Worm (Caenorhabditis elegans) whole organism, L4 larva: Measurements from ENCODE around the gene tag-77.

Source experiments
- F10B5.3 ChIP-seq: sonication (generic microtip); optimal IDR thresholded peaks from 2 replicates; lab custom pipeline; 2016; ENCODE audit warnings: mild to moderate bottlenecking, missing genetic modification characterization, missing compliant biosample characterization
- F26F4.8 ChIP-seq: fragments of 200-800 bp; sonication (Bioruptor generic); conservative IDR thresholded peaks from 2 replicates; pipeline ENCODE4 v1.3.6; 2022; ENCODE audit warnings: missing genetic modification characterization, missing compliant biosample characterization
- R02D3.7 ChIP-seq: fragments of 150-350 bp; sonication (generic microtip); optimal IDR thresholded peaks from 3 replicates; lab custom pipeline; 2014; ENCODE audit warnings: missing biosample characterization, missing genetic modification characterization
- T26A8.4 ChIP-seq: fragments of 200-800 bp; sonication (Bioruptor generic); IDR thresholded peaks from 2 replicates; pipeline ENCODE4 v1.3.6; 2022; ENCODE audit warnings: missing genetic modification characterization, missing compliant biosample characterization
- Y105C5A.15 ChIP-seq: fragments of 200-800 bp; sonication (Bioruptor generic); IDR thresholded peaks from 2 replicates; pipeline ENCODE4 v1.3.6; 2022; ENCODE audit warnings: missing genetic modification characterization, missing compliant biosample characterization
- Y5F2A.4 ChIP-seq: fragments of 200-800 bp; sonication (Bioruptor generic); optimal IDR thresholded peaks from 2 replicates; lab custom pipeline; 2018; ENCODE audit warnings: mild to moderate bottlenecking, missing genetic modification characterization, missing compliant biosample characterization
- ZK337.2 ChIP-seq: fragments of 200-800 bp; sonication (Bioruptor generic); IDR thresholded peaks from 2 replicates; pipeline ENCODE4 v1.3.6; 2022; ENCODE audit warnings: missing genetic modification reagents, missing genetic modification characterization, missing compliant biosample characterization
- ceh-62 ChIP-seq: sonication (generic microtip); optimal IDR thresholded peaks from 2 replicates; lab custom pipeline; 2017; ENCODE audit warnings: missing biosample characterization, missing genetic modification characterization
- ces-1 ChIP-seq: fragments of 150-350 bp; sonication (generic microtip); optimal IDR thresholded peaks from 4 replicates; lab custom pipeline; 2014; ENCODE audit warnings: missing biosample characterization, missing genetic modification reagents, missing genetic modification characterization
- cey-2 ChIP-seq: sonication (generic microtip); optimal IDR thresholded peaks from 3 replicates; lab custom pipeline; 2017; ENCODE audit warnings: missing genetic modification characterization, mild to moderate bottlenecking, missing compliant biosample characterization, antibody characterized with exemption, borderline replicate concordance; ENCODE audit not compliant: insufficient read depth
- ctbp-1 ChIP-seq: fragments of 200-800 bp; sonication (Bioruptor generic); IDR thresholded peaks from 2 replicates; pipeline ENCODE4 v1.3.6; 2022; ENCODE audit warnings: missing genetic modification reagents, missing genetic modification characterization, missing compliant biosample characterization
- daf-12 ChIP-seq: fragments of 150-350 bp; optimal IDR thresholded peaks from 2 replicates; lab custom pipeline; 2014; ENCODE audit warnings: missing biosample characterization, missing genetic modification reagents, missing genetic modification characterization
- daf-16 ChIP-seq, 3 experiments: sonication (generic microtip); optimal IDR thresholded peaks; 2 replicates each; lab custom pipeline; 2016 to 2017; ENCODE audit warnings: missing genetic modification characterization in 3 of 3, missing genetic modification reagents in 3 of 3, mild to moderate bottlenecking in 2 of 3, missing compliant biosample characterization in 2 of 3, missing biosample characterization in 1 of 3, moderate library complexity in 1 of 3
- daf-19 ChIP-seq: fragments of 200-800 bp; sonication (Bioruptor generic); conservative IDR thresholded peaks from 2 replicates; pipeline ENCODE4 v1.3.6; 2022; ENCODE audit warnings: missing genetic modification characterization, missing compliant biosample characterization
- dmd-8 ChIP-seq: fragments of 200-800 bp; sonication (Bioruptor generic); IDR thresholded peaks from 2 replicates; pipeline ENCODE4 v1.3.6; 2022; ENCODE audit warnings: missing genetic modification characterization, missing compliant biosample characterization
- dmd-9 ChIP-seq: fragments of 200-800 bp; sonication (Bioruptor generic); IDR thresholded peaks from 2 replicates; pipeline ENCODE4 v1.3.6; 2022; ENCODE audit warnings: missing genetic modification reagents, missing genetic modification characterization, missing compliant biosample characterization
- duxl-1 ChIP-seq: sonication (generic microtip); optimal IDR thresholded peaks from 2 replicates; lab custom pipeline; 2016; ENCODE audit warnings: mild to moderate bottlenecking, missing genetic modification characterization, moderate library complexity, missing compliant biosample characterization; ENCODE audit not compliant: poor library complexity
- dve-1 ChIP-seq: sonication (generic microtip); optimal IDR thresholded peaks from 2 replicates; lab custom pipeline; 2017; ENCODE audit warnings: antibody characterized with exemption, mild to moderate bottlenecking, missing genetic modification characterization, missing compliant biosample characterization; ENCODE audit not compliant: insufficient read depth
- egl-27 ChIP-seq: sonication (generic microtip); optimal IDR thresholded peaks from 3 replicates; lab custom pipeline; 2017; ENCODE audit warnings: missing biosample characterization, missing genetic modification reagents, missing genetic modification characterization
- egl-43 ChIP-seq: fragments of 200-800 bp; sonication (Bioruptor generic); IDR thresholded peaks from 2 replicates; pipeline ENCODE4 v1.3.6; 2022; ENCODE audit warnings: missing genetic modification reagents, missing genetic modification characterization, missing compliant biosample characterization
- fkh-10 ChIP-seq: fragments of 150-350 bp; optimal IDR thresholded peaks from 2 replicates; lab custom pipeline; 2014; ENCODE audit warnings: missing biosample characterization, missing genetic modification reagents, missing genetic modification characterization
- gei-8 ChIP-seq: fragments of 200-800 bp; sonication (Bioruptor generic); optimal IDR thresholded peaks from 2 replicates; lab custom pipeline; 2018; ENCODE audit warnings: mild to moderate bottlenecking, missing genetic modification characterization, missing compliant biosample characterization
- hlh-11 ChIP-seq: fragments of 200-800 bp; sonication (Bioruptor generic); optimal IDR thresholded peaks from 2 replicates; lab custom pipeline; 2018; ENCODE audit warnings: mild to moderate bottlenecking, missing genetic modification characterization, missing compliant biosample characterization
- hmg-1.1 ChIP-seq: fragments of 200-800 bp; sonication (Bioruptor generic); IDR thresholded peaks from 2 replicates; pipeline ENCODE4 v1.3.6; 2022; ENCODE audit warnings: missing genetic modification reagents, missing genetic modification characterization, missing compliant biosample characterization
- lin-1 ChIP-seq: fragments of 200-800 bp; sonication (Bioruptor generic); IDR thresholded peaks from 2 replicates; pipeline ENCODE4 v1.3.6; 2022; ENCODE audit warnings: missing genetic modification reagents, missing genetic modification characterization, missing compliant biosample characterization
- lin-13 ChIP-seq: fragments of 150-350 bp; optimal IDR thresholded peaks from 2 replicates; lab custom pipeline; 2014; ENCODE audit warnings: missing biosample characterization, missing genetic modification reagents, missing genetic modification characterization
- lin-15B ChIP-seq: fragments of 150-350 bp; sonication (generic microtip); optimal IDR thresholded peaks from 3 replicates; lab custom pipeline; 2014; ENCODE audit warnings: missing biosample characterization, missing genetic modification characterization
- madf-5 ChIP-seq, 2 experiments: fragments of 200-800 bp; sonication (Bioruptor generic); IDR thresholded peaks; 2 replicates each; pipeline ENCODE4 v1.3.6; 2022; ENCODE audit warnings: missing compliant biosample characterization in 2 of 2, missing genetic modification characterization in 2 of 2
- mdt-29 ChIP-seq: fragments of 200-800 bp; sonication (Bioruptor generic); IDR thresholded peaks from 2 replicates; pipeline ENCODE4 v1.3.6; 2022; ENCODE audit warnings: missing genetic modification reagents, missing genetic modification characterization, missing compliant biosample characterization
- mes-2 ChIP-seq: sonication (generic microtip); optimal IDR thresholded peaks from 2 replicates; lab custom pipeline; 2016; ENCODE audit warnings: missing genotype, mild to moderate bottlenecking, missing genetic modification characterization, missing compliant biosample characterization; ENCODE audit not compliant: poor library complexity, severe bottlenecking
- mxl-2 ChIP-seq: fragments of 200-800 bp; sonication (Bioruptor generic); conservative IDR thresholded peaks from 2 replicates; pipeline ENCODE4 v1.3.6; 2022; ENCODE audit warnings: missing genetic modification reagents, missing genetic modification characterization, missing compliant biosample characterization
- nhr-11 ChIP-seq: fragments of 150-350 bp; optimal IDR thresholded peaks from 2 replicates; lab custom pipeline; 2014; ENCODE audit warnings: missing biosample characterization, missing genetic modification characterization
- nhr-25 ChIP-seq: sonication (generic microtip); optimal IDR thresholded peaks from 2 replicates; lab custom pipeline; 2017; ENCODE audit warnings: missing genetic modification characterization, mild to moderate bottlenecking, missing compliant biosample characterization, antibody characterized with exemption, moderate library complexity, borderline replicate concordance; ENCODE audit not compliant: insufficient read depth
- nhr-41 ChIP-seq: fragments of 200-800 bp; sonication (Bioruptor generic); IDR thresholded peaks from 2 replicates; pipeline ENCODE4 v1.3.6; 2022; ENCODE audit warnings: missing genetic modification reagents, missing genetic modification characterization, missing compliant biosample characterization
- nhr-6 ChIP-seq: fragments of 150-350 bp; optimal IDR thresholded peaks from 2 replicates; lab custom pipeline; 2014; ENCODE audit warnings: missing biosample characterization, missing genetic modification characterization
- nhr-76 ChIP-seq: fragments of 150-350 bp; optimal IDR thresholded peaks from 2 replicates; lab custom pipeline; 2014; ENCODE audit warnings: missing biosample characterization, missing genetic modification characterization
- pha-4 ChIP-seq, 2 experiments: fragments of 150-350 bp in 1 of 2; fragments of 200-800 bp in 1 of 2; sonication (Bioruptor generic) in 1 of 2; IDR thresholded peaks in 1 of 2; optimal IDR thresholded peaks in 1 of 2; 2 replicates each; pipeline versions ENCODE4 v1.3.6 to Lab custom; 2014 to 2022; ENCODE audit warnings: missing genetic modification characterization in 2 of 2, missing genetic modification reagents in 2 of 2, missing biosample characterization in 1 of 2, missing compliant biosample characterization in 1 of 2
- php-3 ChIP-seq: fragments of 200-800 bp; sonication (Bioruptor generic); IDR thresholded peaks from 2 replicates; pipeline ENCODE4 v1.3.6; 2022; ENCODE audit warnings: missing genetic modification reagents, missing genetic modification characterization, missing compliant biosample characterization
- pqm-1 ChIP-seq: sonication (generic microtip); optimal IDR thresholded peaks from 2 replicates; lab custom pipeline; 2017; ENCODE audit warnings: missing biosample characterization, missing genetic modification characterization
- set-16 ChIP-seq: fragments of 200-800 bp; sonication (Bioruptor generic); IDR thresholded peaks from 2 replicates; pipeline ENCODE4 v1.3.6; 2022; ENCODE audit warnings: missing genetic modification reagents, missing genetic modification characterization, missing compliant biosample characterization
- spr-3 ChIP-seq: fragments of 200-800 bp; sonication (Bioruptor generic); optimal IDR thresholded peaks from 2 replicates; lab custom pipeline; 2018; ENCODE audit warnings: mild to moderate bottlenecking, missing genetic modification characterization, missing compliant biosample characterization
- tag-97 ChIP-seq: fragments of 200-800 bp; sonication (Bioruptor generic); IDR thresholded peaks from 2 replicates; pipeline ENCODE4 v1.3.6; 2022; ENCODE audit warnings: missing genetic modification characterization, missing compliant biosample characterization
- unc-62 ChIP-seq, 3 experiments: fragments of 150-350 bp in 1 of 3; sonication (generic microtip); optimal IDR thresholded peaks in 2 of 3; peaks in 1 of 3; 1 replicate in 1 of 3; 2 replicates in 2 of 3; lab custom pipeline; 2014 to 2017; ENCODE audit warnings: missing biosample characterization in 3 of 3, missing genetic modification characterization in 3 of 3, missing genetic modification reagents in 3 of 3, missing genotype in 1 of 3
- vab-7 ChIP-seq: fragments of 200-800 bp; sonication (Bioruptor generic); IDR thresholded peaks from 2 replicates; pipeline ENCODE4 v1.3.6; 2022; ENCODE audit warnings: missing genetic modification reagents, missing genetic modification characterization, missing compliant biosample characterization
- zag-1 ChIP-seq: fragments of 150-350 bp; optimal IDR thresholded peaks from 2 replicates; lab custom pipeline; 2014; ENCODE audit warnings: missing biosample characterization, missing genetic modification characterization
- zfp-3 ChIP-seq: fragments of 200-800 bp; sonication (Bioruptor generic); conservative IDR thresholded peaks from 2 replicates; pipeline ENCODE4 v1.3.6; 2022; ENCODE audit warnings: missing genetic modification reagents, missing genetic modification characterization, missing compliant biosample characterization
- zip-11 ChIP-seq: fragments of 200-800 bp; sonication (Bioruptor generic); IDR thresholded peaks from 2 replicates; pipeline ENCODE4 v1.3.6; 2022; ENCODE audit warnings: missing genetic modification characterization, missing compliant biosample characterization
- ztf-11 ChIP-seq: fragments of 150-350 bp; optimal IDR thresholded peaks from 2 replicates; lab custom pipeline; 2014; ENCODE audit warnings: missing biosample characterization, missing genetic modification characterization
- ztf-7 ChIP-seq: fragments of 150-350 bp; optimal IDR thresholded peaks from 2 replicates; lab custom pipeline; 2014; ENCODE audit warnings: missing biosample characterization, missing genetic modification characterization

The tag-77 gene

DNA sequence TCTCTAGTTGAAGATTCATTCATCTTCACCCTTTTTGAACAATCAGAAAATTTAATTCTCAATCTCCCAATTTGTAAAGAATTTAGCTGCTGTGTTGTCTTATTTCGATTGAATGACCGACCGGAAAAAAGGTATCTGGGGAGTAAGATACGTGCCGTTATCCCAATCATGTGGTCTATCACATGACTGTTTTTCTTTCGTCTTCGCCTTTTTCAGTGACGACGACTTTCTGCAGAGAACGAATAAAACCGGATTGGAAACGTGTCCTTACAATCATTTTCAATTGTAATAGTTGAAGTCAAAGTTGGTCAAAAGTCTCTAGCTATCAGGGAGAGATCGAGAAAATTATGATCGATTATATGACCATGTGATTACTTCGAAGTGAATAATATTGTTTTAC is 18.7 kb upstream of the tag-77 start (continued):
- TF ChIP-seq zag-1 (tag; lab: Kevin White, UChicago) = no peak
- no peak for TF ChIP-seq ZK337.2 (GFP tag; lab: Robert Waterston, UW)
- TF ChIP-seq ztf-11 (tag; lab: Kevin White, UChicago) = no peak
- TF ChIP-seq T26A8.4 (GFP tag; lab: Robert Waterston, UW) = no peak
- TF ChIP-seq tag-97 (GFP tag; lab: Robert Waterston, UW) = no peak
- TF ChIP-seq zip-11 (GFP tag; lab: Robert Waterston, UW) = no peak
- no peak for TF ChIP-seq dmd-9
- TF ChIP-seq lin-1 = no peak
- no peak for TF ChIP-seq spr-3 (GFP tag; lab: Kevin White, UChicago)
- no peak for TF ChIP-seq lin-13 (GFP tag; lab: Kevin White, UChicago)
- TF ChIP-seq nhr-11 (tag; lab: Kevin White, UChicago) = no peak
- no peak for TF ChIP-seq daf-12 (tag; lab: Kevin White, UChicago)
- TF ChIP-seq pqm-1 (tag; lab: Kevin White, UChicago) = no peak
- 0 out of 2 replicates have a peak, but pooled peaks have one; percentile 8 for TF ChIP-seq ctbp-1 (GFP tag; lab: Robert Waterston, UW)
- peak; percentile 33 for TF ChIP-seq mes-2
- no peak for TF ChIP-seq egl-27 (tag; lab: Kevin White, UChicago)
- 0 out of 2 replicates have a peak, but pooled peaks have one; percentile 14 for TF ChIP-seq zfp-3 (GFP tag; lab: Robert Waterston, UW)
- no peak for TF ChIP-seq ceh-62 (tag; lab: Kevin White, UChicago)
- TF ChIP-seq daf-16 (GFP tag; optimal IDR thresholded peaks at IDR 0.05; lab: Kevin White, UChicago) = no peak
- TF ChIP-seq daf-16 (tag; optimal IDR thresholded peaks at IDR 0.05; lab: Kevin White, UChicago) = no peak
- TF ChIP-seq nhr-6 = no peak
- TF ChIP-seq unc-62 (GFP tag; optimal IDR thresholded peaks at IDR 0.05 in 1 of 2; lab: Kevin White, UChicago) = no peak
- no peak for TF ChIP-seq unc-62 (tag; optimal IDR thresholded peaks at IDR 0.05; lab: Kevin White, UChicago)
- no peak for TF ChIP-seq Y105C5A.15 (GFP tag; lab: Robert Waterston, UW)
- TF ChIP-seq dve-1 (tag; lab: Kevin White, UChicago) = no peak
- no peak for TF ChIP-seq F10B5.3 (tag; lab: Kevin White, UChicago)
- TF ChIP-seq F26F4.8 = no peak
- no peak for TF ChIP-seq fkh-10 (GFP tag; lab: Kevin White, UChicago)
- TF ChIP-seq vab-7 (GFP tag; lab: Robert Waterston, UW) = no peak
- no peak for TF ChIP-seq lin-15B (tag; lab: Kevin White, UChicago)
- no peak for TF ChIP-seq duxl-1 (tag; lab: Kevin White, UChicago)
- TF ChIP-seq nhr-41 = no peak
- no peak for TF ChIP-seq R02D3.7
- TF ChIP-seq hlh-11 (tag; lab: Kevin White, UChicago) = peak; percentile 74
- no peak for TF ChIP-seq hmg-1.1 (GFP tag; lab: Robert Waterston, UW)
- peak; percentile 18 for TF ChIP-seq nhr-25 (tag; lab: Kevin White, UChicago)
- TF ChIP-seq dmd-8 = no peak
- no peak for TF ChIP-seq gei-8 (GFP tag; lab: Kevin White, UChicago)
- TF ChIP-seq php-3 = no peak
- TF ChIP-seq egl-43 (GFP tag; lab: Robert Waterston, UW) = no peak
- TF ChIP-seq mxl-2 = no peak; the same call in 1 of the 2 replicates
- no peak for TF ChIP-seq Y5F2A.4 (GFP tag; lab: Kevin White, UChicago)
- peak; percentile 34; the same call in 1 of the 2 replicates for TF ChIP-seq mdt-29 (GFP tag; lab: Robert Waterston, UW)
- TF ChIP-seq ztf-7 (tag; lab: Kevin White, UChicago) = no peak
- no peak for TF ChIP-seq nhr-76 (tag; lab: Kevin White, UChicago)
- no peak for TF ChIP-seq ces-1 (GFP tag; lab: Kevin White, UChicago)
- TF ChIP-seq cey-2 (tag; lab: Kevin White, UChicago) = peak; percentile 55
- no peak for TF ChIP-seq pha-4 (GFP tag; IDR thresholded peaks at IDR 0.05; lab: Robert Waterston, UW)
- TF ChIP-seq pha-4 (tag; optimal IDR thresholded peaks at IDR 0.05; lab: Kevin White, UChicago) = no peak
- TF ChIP-seq daf-19 = no peak
- no peak for TF ChIP-seq set-16 (GFP tag; lab: Robert Waterston, UW)
- TF ChIP-seq madf-5 (GFP tag; IDR thresholded peaks at IDR 0.05; lab: Robert Waterston, UW) = no peak
